Worm (Caenorhabditis elegans) whole organism, L2 larva: ENCODE measurements around the gene vhp-1.
A peak's percentile ranks its signal among the peaks of the same experiment; 100 is the strongest.

Experiments
- C34F6.9 ChIP-seq: fragments of 150-350 bp; optimal IDR thresholded peaks from 2 replicates; lab custom pipeline; 2014; ENCODE audit warnings: missing biosample characterization, missing genetic modification characterization
- F13H6.1 ChIP-seq: sonication (generic microtip); optimal IDR thresholded peaks from 2 replicates; lab custom pipeline; 2016; ENCODE audit warnings: missing genetic modification characterization, missing compliant biosample characterization
- aly-2 ChIP-seq: fragments of 150-350 bp; optimal IDR thresholded peaks from 2 replicates; lab custom pipeline; 2014; ENCODE audit warnings: missing biosample characterization, missing genetic modification characterization
- elt-3 ChIP-seq: sonication (generic microtip); optimal IDR thresholded peaks from 2 replicates; lab custom pipeline; 2017; ENCODE audit warnings: missing biosample characterization, missing genetic modification characterization
- gmeb-1 ChIP-seq: fragments of 150-350 bp; optimal IDR thresholded peaks from 2 replicates; lab custom pipeline; 2014; ENCODE audit warnings: missing biosample characterization, missing genetic modification characterization
- lin-11 ChIP-seq: fragments of 150-350 bp; sonication (generic microtip); optimal IDR thresholded peaks from 2 replicates; lab custom pipeline; 2014; ENCODE audit warnings: missing biosample characterization, missing genetic modification characterization, inconsistent platforms, mixed read lengths
- lsy-2 ChIP-seq, 2 experiments: fragments of 150-350 bp in 1 of 2; sonication (generic microtip) in 1 of 2; optimal IDR thresholded peaks; 2 replicates each; lab custom pipeline; 2014 to 2017; ENCODE audit warnings: missing biosample characterization in 2 of 2, missing genetic modification characterization in 2 of 2
- mab-5 ChIP-seq: fragments of 150-350 bp; optimal IDR thresholded peaks from 2 replicates; lab custom pipeline; 2014; ENCODE audit warnings: missing biosample characterization, missing genetic modification characterization
- mbf-1 ChIP-seq: sonication (generic microtip); optimal IDR thresholded peaks from 2 replicates; lab custom pipeline; 2017; ENCODE audit warnings: missing biosample characterization, missing genetic modification characterization
- nhr-12 ChIP-seq: fragments of 150-350 bp; optimal IDR thresholded peaks from 2 replicates; lab custom pipeline; 2014; ENCODE audit warnings: missing biosample characterization, missing genetic modification characterization
- nhr-237 ChIP-seq: fragments of 150-350 bp; optimal IDR thresholded peaks from 2 replicates; lab custom pipeline; 2014; ENCODE audit warnings: missing biosample characterization, missing genetic modification characterization
- nhr-77 ChIP-seq: fragments of 150-350 bp; optimal IDR thresholded peaks from 2 replicates; lab custom pipeline; 2014; ENCODE audit warnings: missing biosample characterization, missing genetic modification characterization
- unc-39 ChIP-seq: fragments of 150-350 bp; optimal IDR thresholded peaks from 2 replicates; lab custom pipeline; 2014; ENCODE audit warnings: missing biosample characterization, missing genetic modification characterization
- unc-62 ChIP-seq: fragments of 150-350 bp; optimal IDR thresholded peaks from 2 replicates; lab custom pipeline; 2014; ENCODE audit warnings: missing biosample characterization, missing genetic modification reagents, missing genetic modification characterization
- ztf-4 ChIP-seq: fragments of 150-350 bp; optimal IDR thresholded peaks from 2 replicates; lab custom pipeline; 2014; ENCODE audit warnings: missing biosample characterization, missing genetic modification characterization

The vhp-1 gene

ce11 chrII:5389831-5390323 lies 66.8 kb downstream of the vhp-1 start, which contains the start of gene ndx-6 (continued):
- no peak for TF ChIP-seq unc-62 (GFP tag; lab: Kevin White, UChicago)
- peak; percentile 98 for TF ChIP-seq gmeb-1
- TF ChIP-seq nhr-237 (tag; lab: Kevin White, UChicago) = no peak
- no peak for TF ChIP-seq unc-39 (tag; lab: Kevin White, UChicago)
- peak; percentile 79 to 93 for TF ChIP-seq lsy-2 (tag; optimal IDR thresholded peaks at IDR 0.05; lab: Kevin White, UChicago)
- TF ChIP-seq mab-5 (tag; lab: Kevin White, UChicago) = peak; percentile 84
- no peak for TF ChIP-seq aly-2
- TF ChIP-seq lin-11 (tag; lab: Kevin White, UChicago) = peak; percentile 45
- peak; percentile 81 for TF ChIP-seq F13H6.1
- TF ChIP-seq ztf-4 = peak; percentile 73
- peak; percentile 74 for TF ChIP-seq nhr-77 (tag; lab: Kevin White, UChicago)
- peak; percentile 88 for TF ChIP-seq C34F6.9 (tag; lab: Kevin White, UChicago)
- TF ChIP-seq nhr-12 (tag; lab: Kevin White, UChicago) = no peak
- TF ChIP-seq mbf-1 (tag; lab: Kevin White, UChicago) = no peak
- no peak for TF ChIP-seq elt-3 (tag; lab: Kevin White, UChicago)
